Worm (Caenorhabditis elegans) whole organism, young adult: ENCODE results near the gene T05E12.6.

Experiments
- Y79H2A.3 ChIP-seq: fragments of 200-800 bp; sonication (Bioruptor generic); conservative IDR thresholded peaks from 2 replicates; pipeline ENCODE4 v1.3.6; 2022; ENCODE audit warnings: missing genetic modification reagents, missing genetic modification characterization, missing compliant biosample characterization
- akir-1 ChIP-seq: fragments of 200-800 bp; sonication (Bioruptor generic); optimal IDR thresholded peaks from 2 replicates; lab custom pipeline; 2018; ENCODE audit warnings: mild to moderate bottlenecking, missing genetic modification characterization, moderate library complexity, missing compliant biosample characterization
- ama-1 ChIP-seq, 3 experiments: fragments of 150-350 bp in 1 of 3; sonication (generic microtip) in 2 of 3; optimal IDR thresholded peaks; 2 replicates each; lab custom pipeline; 2014 to 2018; ENCODE audit warnings: missing biosample characterization in 2 of 3, missing genetic modification characterization in 2 of 3, missing genetic modification reagents in 2 of 3
- chd-7 ChIP-seq: sonication (generic microtip); optimal IDR thresholded peaks from 2 replicates; lab custom pipeline; 2016; ENCODE audit warnings: mild to moderate bottlenecking, missing genetic modification characterization, moderate library complexity, missing compliant biosample characterization
- egrh-3 ChIP-seq: fragments of 200-800 bp; sonication (Bioruptor generic); IDR thresholded peaks from 2 replicates; pipeline ENCODE4 v1.3.6; 2022; ENCODE audit warnings: missing genetic modification reagents, missing genetic modification characterization, missing compliant biosample characterization
- ets-4 ChIP-seq: fragments of 200-800 bp; sonication (Bioruptor generic); optimal IDR thresholded peaks from 2 replicates; lab custom pipeline; 2018; ENCODE audit warnings: mild to moderate bottlenecking, missing genetic modification characterization, missing compliant biosample characterization
- let-607 ChIP-seq, 2 experiments: fragments of 200-800 bp in 1 of 2; sonication (Bioruptor generic) in 1 of 2; sonication (generic microtip) in 1 of 2; optimal IDR thresholded peaks; 2 replicates each; lab custom pipeline; 2016 to 2018; ENCODE audit warnings: mild to moderate bottlenecking in 2 of 2, missing compliant biosample characterization in 2 of 2, missing genetic modification characterization in 2 of 2, moderate library complexity in 2 of 2, missing genotype in 1 of 2
- repo-1 ChIP-seq: sonication (generic microtip); optimal IDR thresholded peaks from 2 replicates; lab custom pipeline; 2017; ENCODE audit warnings: mild to moderate bottlenecking, missing genetic modification characterization, missing compliant biosample characterization
- sea-2 ChIP-seq: fragments of 200-800 bp; sonication (Bioruptor generic); IDR thresholded peaks from 2 replicates; pipeline ENCODE4 v1.3.6; 2022; ENCODE audit warnings: missing genetic modification characterization, missing compliant biosample characterization
- snpc-4 ChIP-seq, 5 experiments: fragments of 150-350 bp in 1 of 5; sonication (generic microtip) in 4 of 5; optimal IDR thresholded peaks; 2 replicates each; lab custom pipeline; 2014 to 2018; ENCODE audit warnings: missing genetic modification characterization in 5 of 5, missing biosample characterization in 3 of 5, antibody characterized with exemption in 2 of 5, mild to moderate bottlenecking in 2 of 5, missing compliant biosample characterization in 2 of 5, missing genotype in 2 of 5, moderate library complexity in 2 of 5, missing genetic modification reagents in 1 of 5
- unc-62 ChIP-seq: fragments of 150-350 bp; optimal IDR thresholded peaks from 2 replicates; lab custom pipeline; 2014; ENCODE audit warnings: missing biosample characterization, missing genetic modification reagents, missing genetic modification characterization
- ztf-28 ChIP-seq: fragments of 200-800 bp; sonication (Bioruptor generic); IDR thresholded peaks from 2 replicates; pipeline ENCODE4 v1.3.6; 2022; ENCODE audit warnings: missing genetic modification reagents, missing genetic modification characterization, missing compliant biosample characterization

- no peak for TF ChIP-seq unc-62 (GFP tag; lab: Kevin White, UChicago)
- no peak for TF ChIP-seq Y79H2A.3
- no peak for TF ChIP-seq snpc-4 (GFP tag; optimal IDR thresholded peaks at IDR 0.05; lab: Kevin White, UChicago)
- TF ChIP-seq snpc-4 (tag; optimal IDR thresholded peaks at IDR 0.05; lab: Kevin White, UChicago) = no peak
- TF ChIP-seq sea-2 = no peak
- TF ChIP-seq egrh-3 (GFP tag; lab: Robert Waterston, UW) = no peak
- no peak for TF ChIP-seq let-607 (tag; optimal IDR thresholded peaks at IDR 0.05; lab: Kevin White, UChicago)
- TF ChIP-seq akir-1 (GFP tag; lab: Kevin White, UChicago) = no peak
- no peak for TF ChIP-seq ztf-28 (GFP tag; lab: Robert Waterston, UW)
- no peak for TF ChIP-seq ets-4
- TF ChIP-seq ama-1 (optimal IDR thresholded peaks at IDR 0.05; lab: Kevin White, UChicago) = no peak
- no peak for TF ChIP-seq ama-1 (GFP tag; optimal IDR thresholded peaks at IDR 0.05; lab: Kevin White, UChicago)
- no peak for TF ChIP-seq repo-1 (tag; lab: Kevin White, UChicago)
- TF ChIP-seq chd-7 (tag; lab: Kevin White, UChicago) = no peak
Observed at ce11 chrV:17104527-17104926, 15.3 kb upstream of the T05E12.6 start, which contains the start of gene nhr-248.
